Fruit fly (Drosophila melanogaster): ENCODE results near the gene CG17597.

Gene CG17597

dm6 chr2L:18857635-18858059 is 26.7 kb upstream of the CG17597 start (continued):
- TF ChIP-seq CG10321 (GFP tag; IDR thresholded peaks at IDR 0.05) = peak; percentile 68
- TF ChIP-seq ken (GFP tag; IDR thresholded peaks at IDR 0.05) = peak; percentile 94
- peak; percentile 78 for TF ChIP-seq her (GFP tag; optimal IDR thresholded peaks at IDR 0.05)
- no peak for TF ChIP-seq Trl (optimal IDR thresholded peaks at IDR 0.05)
- TF ChIP-seq Trl (GFP tag; optimal IDR thresholded peaks at IDR 0.05) = peak; percentile 80
- peak; percentile 87 for TF ChIP-seq ranshi (GFP tag; IDR thresholded peaks at IDR 0.05)
- peak; percentile 89 for TF ChIP-seq tio (GFP tag; optimal IDR thresholded peaks at IDR 0.05)
- TF ChIP-seq eve (GFP tag; optimal IDR thresholded peaks at IDR 0.05) = no peak
- peak; percentile 72 for TF ChIP-seq CG7928 (GFP tag; optimal IDR thresholded peaks at IDR 0.05)
- TF ChIP-seq cad (GFP tag; optimal IDR thresholded peaks at IDR 0.05) = no peak
- peak; percentile 87 for TF ChIP-seq Hr3 (GFP tag; optimal IDR thresholded peaks at IDR 0.05)
- peak; percentile 85 for TF ChIP-seq gcm2 (GFP tag; optimal IDR thresholded peaks at IDR 0.05)
- peak; percentile 77 for TF ChIP-seq CG4282 (GFP tag; optimal IDR thresholded peaks at IDR 0.05)
- TF ChIP-seq bcd (GFP tag; optimal IDR thresholded peaks at IDR 0.05) = peak; percentile 86
- TF ChIP-seq Chrac-16 (GFP tag; optimal IDR thresholded peaks at IDR 0.05) = peak; percentile 90
- peak; percentile 88 for TF ChIP-seq Dek (tag; optimal IDR thresholded peaks at IDR 0.05)
- TF ChIP-seq MTF-1 (GFP tag; optimal IDR thresholded peaks at IDR 0.05; ENCODE audit: borderline replicate concordance) = peak; percentile 80
- peak; percentile 94 for TF ChIP-seq Sox102F (GFP tag; optimal IDR thresholded peaks at IDR 0.05)
- peak; percentile 92 for TF ChIP-seq az2 (GFP tag; optimal IDR thresholded peaks at IDR 0.05)
- peak; percentile 93 for TF ChIP-seq CG30403 (GFP tag; optimal IDR thresholded peaks at IDR 0.05)
- peak; percentile 90 for TF ChIP-seq stc (GFP tag; IDR thresholded peaks at IDR 0.05)
- TF ChIP-seq Lim3 (GFP tag; IDR thresholded peaks at IDR 0.05) = 0 out of 2 replicates have a peak, but pooled peaks have one; percentile 13
- peak; percentile 74 for TF ChIP-seq Myb (GFP tag; optimal IDR thresholded peaks at IDR 0.05)
- TF ChIP-seq Xrp1 (GFP tag; IDR thresholded peaks at IDR 0.05) = peak; percentile 94
- 0 out of 2 replicates have a peak, but pooled peaks have one; percentile 32 for TF ChIP-seq unc-4 (GFP tag; IDR thresholded peaks at IDR 0.05; ENCODE audit: partially characterized antibody)
- TF ChIP-seq HLH54F (GFP tag; optimal IDR thresholded peaks at IDR 0.05) = peak; percentile 92
- TF ChIP-seq Dad (GFP tag; optimal IDR thresholded peaks at IDR 0.05) = peak; percentile 46
- TF ChIP-seq shn (GFP tag; optimal IDR thresholded peaks at IDR 0.05) = peak; percentile 81
- TF ChIP-seq Spps (tag; optimal IDR thresholded peaks at IDR 0.05) = peak; percentile 81
- peak; percentile 71 for TF ChIP-seq CG5180 (GFP tag; optimal IDR thresholded peaks at IDR 0.05)
- peak; percentile 81 for TF ChIP-seq danr (GFP tag; IDR thresholded peaks at IDR 0.05)
- peak; percentile 93 for TF ChIP-seq Ets65A (GFP tag)
- peak; percentile 64 for TF ChIP-seq CG7271 (tag; optimal IDR thresholded peaks at IDR 0.05)
- TF ChIP-seq CG1024 (GFP tag; IDR thresholded peaks at IDR 0.05) = peak; percentile 81
- peak; percentile 27 for TF ChIP-seq TFAM (GFP tag; optimal IDR thresholded peaks at IDR 0.05)
- TF ChIP-seq ewg (GFP tag; optimal IDR thresholded peaks at IDR 0.05) = peak; percentile 83
- peak; percentile 91 for TF ChIP-seq ATbp (GFP tag; optimal IDR thresholded peaks at IDR 0.05)
- TF ChIP-seq CG8944 (GFP tag; optimal IDR thresholded peaks at IDR 0.05) = peak; percentile 88
- TF ChIP-seq CG10366 (GFP tag; IDR thresholded peaks at IDR 0.05) = peak; percentile 91
- peak; percentile 86 for TF ChIP-seq gsb-n (tag; optimal IDR thresholded peaks at IDR 0.05)
- TF ChIP-seq Neu2 (GFP tag; optimal IDR thresholded peaks at IDR 0.05; ENCODE audit: borderline replicate concordance) = no peak
- TF ChIP-seq sug (tag; optimal IDR thresholded peaks at IDR 0.05) = peak; percentile 84
- peak; percentile 78 for TF ChIP-seq CG33557 (GFP tag; optimal IDR thresholded peaks at IDR 0.05)
- no peak for TF ChIP-seq Lpt (GFP tag; optimal IDR thresholded peaks at IDR 0.05)
- no peak for TF ChIP-seq Dll (GFP tag; IDR thresholded peaks at IDR 0.05; ENCODE audit: partially characterized antibody)
- TF ChIP-seq psq (GFP tag; optimal IDR thresholded peaks at IDR 0.05) = peak; percentile 74
- TF ChIP-seq Bteb2 (GFP tag; optimal IDR thresholded peaks at IDR 0.05) = peak; percentile 90
- peak; percentile 73 for TF ChIP-seq Gsc (GFP tag; IDR thresholded peaks at IDR 0.05)
- TF ChIP-seq otp (GFP tag; IDR thresholded peaks at IDR 0.05) = peak; percentile 92
- peak; percentile 64 for TF ChIP-seq CG13123 (GFP tag; optimal IDR thresholded peaks at IDR 0.05)
- peak; percentile 81 for TF ChIP-seq CG11247 (GFP tag; IDR thresholded peaks at IDR 0.05)
- TF ChIP-seq CG6683 (GFP tag; optimal IDR thresholded peaks at IDR 0.05) = peak; percentile 76

Data from whole organism, embryonic.